Fruit fly (Drosophila melanogaster) whole organism, embryonic: ENCODE data around the gene CG18269.

Experiments
- Antp ChIP-seq: fragments of 200-800 bp; sonication (Bioruptor generic); optimal IDR thresholded peaks from 3 replicates; lab custom pipeline; 2016; ENCODE audit warnings: missing biosample characterization, missing genetic modification characterization
- Asciz ChIP-seq: fragments of 200-800 bp; sonication (Bioruptor generic); optimal IDR thresholded peaks from 2 replicates; lab custom pipeline; 2017; ENCODE audit warnings: missing biosample characterization, mild to moderate bottlenecking, missing genetic modification characterization, missing genetic modification reagents
- Atf6 ChIP-seq: fragments of 200-800 bp; sonication (Bioruptor generic); IDR thresholded peaks from 2 replicates; pipeline ENCODE4 v1.3.6; 2022; ENCODE audit warnings: missing biosample characterization, missing genetic modification characterization
- CG11696 ChIP-seq: fragments of 200-800 bp; sonication (Bioruptor generic); IDR thresholded peaks from 2 replicates; pipeline ENCODE4 v1.3.6; 2022; ENCODE audit warnings: missing biosample characterization, missing genetic modification characterization
- CG1233 ChIP-seq: fragments of 200-800 bp; sonication (Bioruptor generic); optimal IDR thresholded peaks from 4 replicates; lab custom pipeline; 2018; ENCODE audit warnings: missing biosample characterization, mild to moderate bottlenecking, missing genetic modification characterization
- CG13624 ChIP-seq: fragments of 200-800 bp; sonication (Bioruptor generic); optimal IDR thresholded peaks from 2 replicates; lab custom pipeline; 2016; ENCODE audit warnings: missing biosample characterization, missing genetic modification characterization
- CG14667 ChIP-seq: fragments of 200-800 bp; sonication (Bioruptor generic); IDR thresholded peaks from 2 replicates; pipeline ENCODE4 v1.3.6; 2022; ENCODE audit warnings: missing biosample characterization, missing genetic modification characterization
- CG15073 ChIP-seq: fragments of 200-800 bp; sonication (Bioruptor generic); optimal IDR thresholded peaks from 2 replicates; lab custom pipeline; 2016; ENCODE audit warnings: missing biosample characterization, missing genetic modification characterization
- CG1529 ChIP-seq: fragments of 200-800 bp; sonication (Bioruptor generic); optimal IDR thresholded peaks from 3 replicates; lab custom pipeline; 2018; ENCODE audit warnings: missing biosample characterization, missing genetic modification characterization
- CG1603 ChIP-seq: fragments of 200-800 bp; sonication (Bioruptor generic); optimal IDR thresholded peaks from 2 replicates; lab custom pipeline; 2019; ENCODE audit warnings: missing biosample characterization, mild to moderate bottlenecking, missing genetic modification characterization, moderate library complexity
- CG17186 ChIP-seq: fragments of 200-800 bp; sonication (Bioruptor generic); optimal IDR thresholded peaks from 3 replicates; lab custom pipeline; 2017; ENCODE audit warnings: missing biosample characterization, missing genetic modification reagents, missing genetic modification characterization
- CG17612 ChIP-seq: fragments of 200-800 bp; sonication (Bioruptor generic); IDR thresholded peaks from 2 replicates; pipeline ENCODE4 v1.3.6; 2022; ENCODE audit warnings: missing biosample characterization, missing genetic modification characterization
- CG1792 ChIP-seq: fragments of 200-800 bp; sonication (Bioruptor generic); optimal IDR thresholded peaks from 2 replicates; lab custom pipeline; 2016; ENCODE audit warnings: missing biosample characterization, missing genetic modification characterization
- CG1832 ChIP-seq: fragments of 200-800 bp; sonication (Bioruptor generic); optimal IDR thresholded peaks from 2 replicates; lab custom pipeline; 2017; ENCODE audit warnings: missing biosample characterization, mild to moderate bottlenecking, missing genetic modification characterization, inconsistent platforms
- CG18619 ChIP-seq: fragments of 200-800 bp; sonication (Bioruptor generic); optimal IDR thresholded peaks from 3 replicates; lab custom pipeline; 2017; ENCODE audit warnings: missing biosample characterization, mild to moderate bottlenecking, missing genetic modification characterization
- CG4282 ChIP-seq: fragments of 200-800 bp; sonication (Bioruptor generic); optimal IDR thresholded peaks from 2 replicates; lab custom pipeline; 2016; ENCODE audit warnings: missing biosample characterization, missing genetic modification characterization
- CG4404 ChIP-seq: fragments of 200-800 bp; sonication (Bioruptor generic); IDR thresholded peaks from 2 replicates; pipeline ENCODE4 v1.3.6; 2022; ENCODE audit warnings: missing biosample characterization, missing genetic modification characterization
- CG6175 ChIP-seq: fragments of 200-800 bp; sonication (Bioruptor generic); IDR thresholded peaks from 3 replicates; pipeline ENCODE4 v1.3.6; 2022; ENCODE audit warnings: missing biosample characterization, missing genetic modification characterization
- CG7839 ChIP-seq: fragments of 200-800 bp; sonication (Bioruptor generic); optimal IDR thresholded peaks from 3 replicates; lab custom pipeline; 2018; ENCODE audit warnings: missing biosample characterization, mild to moderate bottlenecking, missing genetic modification characterization, moderate library complexity
- Dek ChIP-seq: fragments of 200-800 bp; sonication (Bioruptor generic); optimal IDR thresholded peaks from 3 replicates; lab custom pipeline; 2019; ENCODE audit warnings: missing biosample characterization, mild to moderate bottlenecking, missing genetic modification characterization, moderate library complexity
- E2f2 ChIP-seq: fragments of 200-800 bp; sonication (Bioruptor generic); IDR thresholded peaks from 2 replicates; pipeline ENCODE4 v1.3.6; 2022; ENCODE audit warnings: missing biosample characterization, missing genetic modification characterization
- Pdp1 ChIP-seq, 2 experiments: fragments of 200-800 bp; sonication (Bioruptor generic); optimal IDR thresholded peaks; 3 replicates each; lab custom pipeline; 2016; ENCODE audit warnings: missing biosample characterization in 2 of 2, missing genetic modification characterization in 2 of 2, mild to moderate bottlenecking in 1 of 2, moderate library complexity in 1 of 2
- Rx ChIP-seq: fragments of 200-800 bp; sonication (Bioruptor generic); IDR thresholded peaks from 2 replicates; pipeline ENCODE4 v1.3.6; 2022; ENCODE audit warnings: missing biosample characterization, missing genetic modification characterization
- ato ChIP-seq: fragments of 200-800 bp; sonication (Bioruptor generic); IDR thresholded peaks from 2 replicates; pipeline ENCODE4 v1.3.6; 2022; ENCODE audit warnings: missing biosample characterization, missing genetic modification characterization; ENCODE audit not compliant: partially characterized antibody
- bigmax ChIP-seq: fragments of 200-800 bp; sonication (Bioruptor generic); optimal IDR thresholded peaks from 2 replicates; lab custom pipeline; 2018; ENCODE audit warnings: missing biosample characterization, mild to moderate bottlenecking, missing genetic modification characterization
- crc ChIP-seq: fragments of 200-800 bp; sonication (Bioruptor generic); optimal IDR thresholded peaks from 2 replicates; lab custom pipeline; 2016; ENCODE audit warnings: missing biosample characterization, missing genetic modification characterization
- crp ChIP-seq, 2 experiments: fragments of 200-800 bp; sonication (Bioruptor generic); optimal IDR thresholded peaks; 2 replicates in 1 of 2; 3 replicates in 1 of 2; lab custom pipeline; 2017; ENCODE audit warnings: missing biosample characterization in 2 of 2, missing genetic modification characterization in 2 of 2, mild to moderate bottlenecking in 1 of 2, moderate library complexity in 1 of 2
- cwo ChIP-seq: fragments of 200-800 bp; sonication (Bioruptor generic); optimal IDR thresholded peaks from 3 replicates; lab custom pipeline; 2017; ENCODE audit warnings: missing biosample characterization, missing genetic modification characterization, mild to moderate bottlenecking, moderate library complexity, missing genetic modification reagents
- emc ChIP-seq: fragments of 200-800 bp; sonication (Bioruptor generic); optimal IDR thresholded peaks from 2 replicates; lab custom pipeline; 2016; ENCODE audit warnings: missing biosample characterization, missing genetic modification characterization
- exex ChIP-seq: fragments of 200-800 bp; sonication (Bioruptor generic); optimal IDR thresholded peaks from 4 replicates; lab custom pipeline; 2018; ENCODE audit warnings: missing biosample characterization, mild to moderate bottlenecking, missing genetic modification characterization, moderate library complexity
- gfzf ChIP-seq: fragments of 200-800 bp; sonication (Bioruptor generic); optimal IDR thresholded peaks from 2 replicates; lab custom pipeline; 2016; ENCODE audit warnings: missing biosample characterization, mild to moderate bottlenecking, missing genetic modification characterization, moderate library complexity
- gro ChIP-seq: fragments of 200-800 bp; sonication (Bioruptor generic); optimal IDR thresholded peaks from 2 replicates; lab custom pipeline; 2016; ENCODE audit warnings: missing biosample characterization, missing genetic modification characterization
- lilli ChIP-seq: fragments of 200-800 bp; sonication (Bioruptor generic); optimal IDR thresholded peaks from 3 replicates; lab custom pipeline; 2016; ENCODE audit warnings: missing biosample characterization, missing genetic modification characterization
- lola ChIP-seq, 3 experiments: fragments of >200 bp in 2 of 3; fragments of 200-800 bp in 1 of 3; sonication (Bioruptor generic) in 1 of 3; optimal IDR thresholded peaks; 2 replicates each; lab custom pipeline; 2017 to 2019; ENCODE audit warnings: missing biosample characterization in 3 of 3, missing genetic modification characterization in 3 of 3, mild to moderate bottlenecking in 1 of 3, moderate library complexity in 1 of 3
- nerfin-2 ChIP-seq: fragments of 200-800 bp; sonication (Bioruptor generic); IDR thresholded peaks from 2 replicates; pipeline ENCODE4 v1.3.6; 2022; ENCODE audit warnings: missing biosample characterization, missing genetic modification characterization; ENCODE audit not compliant: partially characterized antibody
- nmo ChIP-seq: fragments of 200-800 bp; sonication (Bioruptor generic); optimal IDR thresholded peaks from 2 replicates; lab custom pipeline; 2018; ENCODE audit warnings: missing biosample characterization, mild to moderate bottlenecking, missing genetic modification characterization, moderate library complexity
- org-1 ChIP-seq: fragments of 200-800 bp; sonication (Bioruptor generic); optimal IDR thresholded peaks from 2 replicates; lab custom pipeline; 2017; ENCODE audit warnings: missing biosample characterization, missing genetic modification characterization
- pan ChIP-seq, 4 experiments: fragments of >200 bp in 3 of 4; fragments of 200-800 bp in 1 of 4; sonication (Bioruptor generic) in 1 of 4; optimal IDR thresholded peaks in 3 of 4; IDR thresholded peaks in 1 of 4; 2 replicates each; pipeline versions ENCODE4 v1.3.6 to Lab custom; 2017 to 2022; ENCODE audit warnings: missing biosample characterization in 2 of 4, missing genetic modification characterization in 2 of 4, mixed read lengths in 1 of 4
- pho ChIP-seq: fragments of 200-800 bp; sonication (Bioruptor generic); optimal IDR thresholded peaks from 2 replicates; lab custom pipeline; 2016; ENCODE audit warnings: missing biosample characterization, missing genetic modification characterization
- psq ChIP-seq: fragments of 200-800 bp; sonication (Bioruptor generic); optimal IDR thresholded peaks from 2 replicates; lab custom pipeline; 2017; ENCODE audit warnings: missing biosample characterization, missing genetic modification characterization
- row ChIP-seq: fragments of 200-800 bp; sonication (Bioruptor generic); IDR thresholded peaks from 3 replicates; pipeline ENCODE4 v1.3.6; 2022; ENCODE audit warnings: missing biosample characterization, missing genetic modification characterization
- seq ChIP-seq: fragments of 200-800 bp; sonication (Bioruptor generic); IDR thresholded peaks from 2 replicates; pipeline ENCODE4 v1.3.6; 2022; ENCODE audit warnings: missing biosample characterization, missing genetic modification characterization
- slp2 ChIP-seq: fragments of 200-800 bp; sonication (Bioruptor generic); optimal IDR thresholded peaks from 2 replicates; lab custom pipeline; 2016; ENCODE audit warnings: missing biosample characterization, missing genetic modification characterization
- sna ChIP-seq: fragments of 200-800 bp; sonication (Bioruptor generic); IDR thresholded peaks from 2 replicates; pipeline ENCODE4 v1.3.6; 2022; ENCODE audit warnings: missing biosample characterization, missing genetic modification characterization; ENCODE audit not compliant: partially characterized antibody
- sob ChIP-seq: fragments of 200-800 bp; sonication (Bioruptor generic); IDR thresholded peaks from 2 replicates; pipeline ENCODE4 v1.3.6; 2022; ENCODE audit warnings: missing biosample characterization, missing genetic modification characterization
- tin ChIP-seq: fragments of 200-800 bp; sonication (Bioruptor generic); optimal IDR thresholded peaks from 3 replicates; lab custom pipeline; 2016; ENCODE audit warnings: missing biosample characterization, missing genetic modification characterization
- vfl ChIP-seq: fragments of 200-800 bp; sonication (Bioruptor generic); optimal IDR thresholded peaks from 2 replicates; lab custom pipeline; 2016; ENCODE audit warnings: missing biosample characterization, missing genetic modification characterization

CG18269 gene

dm6 chr2L:5520757-5521156, 30.9 kb upstream of the CG18269 start:
- TF ChIP-seq pan (optimal IDR thresholded peaks at IDR 0.05; lab: Kevin White, UChicago), result no peak
- TF ChIP-seq pan (GFP tag; optimal IDR thresholded peaks at IDR 0.05 in 1 of 2, IDR thresholded peaks at IDR 0.05 in 1 of 2), result peak in 1 of 2 experiments; percentile 7
- TF ChIP-seq exex, result peak; percentile 33
- TF ChIP-seq org-1 (GFP tag; lab: Kevin White, UChicago), result no peak
- TF ChIP-seq CG11696 (GFP tag; lab: Robert Waterston, UW), result peak; percentile 71
- TF ChIP-seq pho (GFP tag; lab: Kevin White, UChicago), result no peak
- TF ChIP-seq CG7839, result peak; percentile 11
- peak in 1 of 2 experiments; percentile 20 for TF ChIP-seq Pdp1 (GFP tag; optimal IDR thresholded peaks at IDR 0.05; lab: Kevin White, UChicago)
- TF ChIP-seq crc (GFP tag; lab: Kevin White, UChicago), result no peak

DNA sequence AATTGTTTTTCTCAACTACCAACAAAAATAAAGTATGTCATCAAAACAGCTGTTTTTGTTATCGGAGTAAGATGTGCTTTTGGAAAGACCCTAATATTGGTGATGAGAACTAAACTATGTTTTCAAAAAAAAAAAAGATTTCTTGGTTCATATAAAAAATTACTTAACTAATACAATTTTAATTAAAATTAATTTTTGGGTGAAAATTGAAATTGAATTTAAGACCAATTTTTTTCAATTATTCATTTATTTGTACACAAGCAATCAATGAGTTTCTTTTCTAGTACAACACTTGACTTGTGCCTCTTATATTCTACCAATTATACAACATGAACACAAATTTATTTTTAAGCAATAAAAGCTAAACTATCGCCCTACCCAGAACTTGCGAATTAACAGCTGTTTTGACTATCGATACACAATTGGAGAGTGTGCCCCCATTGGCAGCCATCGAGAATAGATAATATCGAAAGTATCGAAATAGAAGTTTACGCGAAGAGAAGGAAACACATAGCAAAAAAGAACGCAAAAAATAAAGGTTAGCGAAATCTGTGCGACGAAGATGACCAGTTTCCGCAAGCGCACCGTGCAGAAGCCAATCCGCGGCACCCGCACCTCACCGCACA, 27.7 kb upstream of the CG18269 start, which contains the start of the genes Vps52 and Elp4:
Gene Vps52 (minus strand): TSS at position 51 of the 626 bp plus-strand sequence.
Gene Elp4 (plus strand): TSS at position 292 of the 626 bp plus-strand sequence.
- TF ChIP-seq gro, result peak; percentile 56
- no peak for TF ChIP-seq Rx
- peak; percentile 7 for TF ChIP-seq Antp
- peak; percentile 81 for TF ChIP-seq tin (GFP tag; lab: Kevin White, UChicago)
- peak; percentile 75 for TF ChIP-seq CG1233 (GFP tag; lab: Kevin White, UChicago)
- TF ChIP-seq slp2 (GFP tag; lab: Kevin White, UChicago), result no peak
- TF ChIP-seq sna (GFP tag; lab: Robert Waterston, UW), result peak; percentile 61; the same call in 1 of the 2 replicates
- TF ChIP-seq psq, result peak; percentile 68
- no peak for TF ChIP-seq CG6175
- peak; percentile 67 for TF ChIP-seq CG18619 (GFP tag; lab: Kevin White, UChicago)
- TF ChIP-seq CG1792 (GFP tag; lab: Kevin White, UChicago), result peak; percentile 8
- peak; percentile 79 for TF ChIP-seq lilli (GFP tag; lab: Kevin White, UChicago)
- no peak for TF ChIP-seq Asciz (GFP tag; lab: Kevin White, UChicago)
- TF ChIP-seq CG4282 (GFP tag; lab: Kevin White, UChicago), result no peak
- TF ChIP-seq emc (GFP tag; lab: Kevin White, UChicago), result no peak
- peak; percentile 80 to 95 for TF ChIP-seq crp (GFP tag; optimal IDR thresholded peaks at IDR 0.05; lab: Kevin White, UChicago)
- peak; percentile 37 for TF ChIP-seq vfl (GFP tag; lab: Kevin White, UChicago)
- no peak for TF ChIP-seq bigmax
- TF ChIP-seq seq (GFP tag; lab: Robert Waterston, UW), result peak; percentile 51; the same call in 1 of the 2 replicates
- TF ChIP-seq CG17186 (GFP tag; lab: Kevin White, UChicago), result peak; percentile 27
- peak; percentile 75 for TF ChIP-seq Atf6 (GFP tag; lab: Robert Waterston, UW)
- TF ChIP-seq CG13624 (GFP tag; lab: Kevin White, UChicago), result peak; percentile 31
- TF ChIP-seq CG1603 (tag; lab: Kevin White, UChicago), result peak; percentile 58
- TF ChIP-seq nmo, result peak; percentile 89
- peak; percentile 61 for TF ChIP-seq sob (GFP tag; lab: Robert Waterston, UW)
- peak; percentile 50; the same call in 1 of the 2 replicates for TF ChIP-seq CG4404
- peak; percentile 0 for TF ChIP-seq gfzf
- TF ChIP-seq nerfin-2 (GFP tag; lab: Robert Waterston, UW), result peak; percentile 67
- TF ChIP-seq CG15073, result peak; percentile 19
- peak; percentile 27 for TF ChIP-seq CG1529
- no peak for TF ChIP-seq E2f2
- peak; percentile 83 for TF ChIP-seq Dek (tag; lab: Kevin White, UChicago)
- TF ChIP-seq ato (GFP tag; lab: Robert Waterston, UW), result peak; percentile 37; the same call in 1 of the 2 replicates
- peak; percentile 28; the same call in 1 of the 2 replicates for TF ChIP-seq CG14667 (GFP tag; lab: Robert Waterston, UW)
- TF ChIP-seq lola (GFP tag; optimal IDR thresholded peaks at IDR 0.05; lab: Kevin White, UChicago), result peak in 1 of 3 experiments; percentile 81
- no peak for TF ChIP-seq CG1832 (GFP tag; lab: Kevin White, UChicago)
- peak; percentile 40 for TF ChIP-seq cwo (GFP tag; lab: Kevin White, UChicago)
- TF ChIP-seq crc (GFP tag; lab: Kevin White, UChicago), result peak; percentile 35
- TF ChIP-seq row (GFP tag; lab: Robert Waterston, UW), result peak; percentile 85
- TF ChIP-seq CG17612 (GFP tag; lab: Robert Waterston, UW), result 0 out of 2 replicates have a peak, but pooled peaks have one; percentile 42
